Worm (Caenorhabditis elegans): Measurements from ENCODE around the gene D2023.4.

DNA sequence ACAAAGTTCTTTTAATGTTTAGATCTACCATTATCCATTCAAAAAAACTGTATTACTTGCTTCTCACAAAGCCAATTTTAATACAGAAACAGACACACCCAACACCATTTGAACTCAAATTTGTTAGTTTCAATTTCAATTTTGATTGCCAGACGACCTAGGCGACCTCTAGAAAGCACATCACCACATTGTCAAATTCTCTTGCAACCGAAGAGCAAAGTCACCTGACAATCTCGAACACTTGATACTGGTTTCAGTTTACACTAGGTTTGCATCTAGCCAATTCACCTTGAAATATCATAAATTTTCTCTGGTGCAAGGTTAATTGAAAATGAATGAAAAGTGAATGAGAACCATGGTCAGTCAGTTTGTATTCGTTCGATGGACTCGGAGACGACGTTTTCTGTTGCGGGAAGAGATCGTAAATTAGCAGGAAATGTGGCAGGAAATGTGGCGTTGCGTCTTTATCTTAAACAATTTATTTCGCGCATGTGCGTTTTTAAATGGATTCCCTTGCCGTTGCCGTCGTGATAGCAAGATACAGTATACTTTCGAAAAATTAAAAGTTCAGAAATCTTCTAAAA is 28.2 kb downstream of the D2023.4 start:
- TF ChIP-seq tab-1 (GFP tag; IDR thresholded peaks at IDR 0.05) (no peak), med-1 (GFP tag; optimal IDR thresholded peaks at IDR 0.05; ENCODE audit: insufficient read depth) (no peak)
